Fruit fly (Drosophila melanogaster) S2 (cell line): ENCODE data around the gene Prp6.

ENCODE experiments used
- CG8478 ChIP-seq: fragments of >200 bp; optimal IDR thresholded peaks from 2 replicates; lab custom pipeline; 2018
- CTCF ChIP-seq, 2 experiments: fragments of >200 bp; optimal IDR thresholded peaks; 2 replicates each; lab custom pipeline; 2018

- TF ChIP-seq CTCF (optimal IDR thresholded peaks at IDR 0.05; lab: Kevin White, UChicago) (no peak), CG8478 (lab: Kevin White, UChicago) (no peak)
Measured at dm6 chr3L:18920219-18920618, 15.0 kb downstream of the Prp6 start, which contains the start of gene CG18223.
